Worm (Caenorhabditis elegans): ENCODE results near the gene F52G2.3.

ce11 chrIV:13525223-13525622 is 22.8 kb downstream of the F52G2.3 start:
- TF ChIP-seq dao-5 (tag; optimal IDR thresholded peaks at IDR 0.05) = no peak
- no peak for TF ChIP-seq him-1 (tag; optimal IDR thresholded peaks at IDR 0.05)
- no peak for TF ChIP-seq W03F9.2 (tag; optimal IDR thresholded peaks at IDR 0.05)
